Fruit fly (Drosophila melanogaster) whole organism, embryonic: ENCODE data around the gene Grip84.

ENCODE experiments used
- Abd-B ChIP-seq: fragments of 200-800 bp; sonication (Bioruptor generic); optimal IDR thresholded peaks from 2 replicates; lab custom pipeline; 2018; ENCODE audit warnings: missing biosample characterization, mild to moderate bottlenecking, missing genetic modification characterization, moderate library complexity
- Aef1 ChIP-seq: fragments of 200-800 bp; sonication (Bioruptor generic); IDR thresholded peaks from 3 replicates; pipeline ENCODE4 v1.3.6; 2022; ENCODE audit warnings: missing biosample characterization, missing genetic modification characterization
- Atf-2 ChIP-seq: fragments of 200-800 bp; sonication (Bioruptor generic); optimal IDR thresholded peaks from 2 replicates; lab custom pipeline; 2016; ENCODE audit warnings: missing biosample characterization, missing genetic modification characterization
- CG10366 ChIP-seq: fragments of 200-800 bp; sonication (Bioruptor generic); IDR thresholded peaks from 2 replicates; pipeline ENCODE4 v1.3.6; 2022; ENCODE audit warnings: missing biosample characterization, missing genetic modification characterization
- CG10565 ChIP-seq: fragments of 200-800 bp; sonication (Bioruptor generic); optimal IDR thresholded peaks from 3 replicates; lab custom pipeline; 2016; ENCODE audit warnings: missing biosample characterization, mild to moderate bottlenecking, missing genetic modification characterization
- CG11093 ChIP-seq: fragments of 200-800 bp; sonication (Bioruptor generic); IDR thresholded peaks from 3 replicates; pipeline ENCODE4 v1.3.6; 2022; ENCODE audit warnings: missing biosample characterization, missing genetic modification characterization
- CG12104 ChIP-seq: fragments of 200-800 bp; sonication (Bioruptor generic); optimal IDR thresholded peaks from 3 replicates; lab custom pipeline; 2016; ENCODE audit warnings: missing biosample characterization, missing genetic modification characterization
- CG14441 ChIP-seq: fragments of 200-800 bp; sonication (Bioruptor generic); IDR thresholded peaks from 2 replicates; pipeline ENCODE4 v1.3.6; 2022; ENCODE audit warnings: missing biosample characterization, missing genetic modification characterization
- CG14667 ChIP-seq: fragments of 200-800 bp; sonication (Bioruptor generic); IDR thresholded peaks from 2 replicates; pipeline ENCODE4 v1.3.6; 2022; ENCODE audit warnings: missing biosample characterization, missing genetic modification characterization
- CG1529 ChIP-seq: fragments of 200-800 bp; sonication (Bioruptor generic); optimal IDR thresholded peaks from 3 replicates; lab custom pipeline; 2018; ENCODE audit warnings: missing biosample characterization, missing genetic modification characterization
- CG1647 ChIP-seq: fragments of 200-800 bp; sonication (Bioruptor generic); optimal IDR thresholded peaks from 3 replicates; lab custom pipeline; 2016; ENCODE audit warnings: missing biosample characterization, missing genetic modification characterization
- CG16863 ChIP-seq: fragments of 200-800 bp; sonication (Bioruptor generic); optimal IDR thresholded peaks from 3 replicates; lab custom pipeline; 2016; ENCODE audit warnings: missing biosample characterization, missing genetic modification characterization
- CG17568 ChIP-seq: fragments of 200-800 bp; sonication (Bioruptor generic); optimal IDR thresholded peaks from 2 replicates; lab custom pipeline; 2018; ENCODE audit warnings: missing biosample characterization, mild to moderate bottlenecking, missing genetic modification characterization, moderate library complexity
- CG2199 ChIP-seq: fragments of 200-800 bp; sonication (Bioruptor generic); IDR thresholded peaks from 3 replicates; pipeline ENCODE4 v1.3.6; 2022; ENCODE audit warnings: missing biosample characterization, missing genetic modification characterization
- CG31441 ChIP-seq: fragments of 200-800 bp; sonication (Bioruptor generic); IDR thresholded peaks from 2 replicates; pipeline ENCODE4 v1.3.6; 2022; ENCODE audit warnings: missing biosample characterization, missing genetic modification characterization
- CG33557 ChIP-seq: fragments of 200-800 bp; sonication (Bioruptor generic); optimal IDR thresholded peaks from 2 replicates; lab custom pipeline; 2019; ENCODE audit warnings: missing biosample characterization, mild to moderate bottlenecking, missing genetic modification characterization, moderate library complexity
- CG4404 ChIP-seq: fragments of 200-800 bp; sonication (Bioruptor generic); IDR thresholded peaks from 2 replicates; pipeline ENCODE4 v1.3.6; 2022; ENCODE audit warnings: missing biosample characterization, missing genetic modification characterization
- CG4617 ChIP-seq: fragments of 200-800 bp; sonication (Bioruptor generic); optimal IDR thresholded peaks from 3 replicates; lab custom pipeline; 2016; ENCODE audit warnings: missing biosample characterization, missing genetic modification characterization, borderline replicate concordance
- CG6813 ChIP-seq: fragments of 200-800 bp; sonication (Bioruptor generic); optimal IDR thresholded peaks from 2 replicates; lab custom pipeline; 2017; ENCODE audit warnings: missing biosample characterization, missing genetic modification characterization, mild to moderate bottlenecking, moderate library complexity, missing genetic modification reagents
- CG7928 ChIP-seq: fragments of 200-800 bp; sonication (Bioruptor generic); optimal IDR thresholded peaks from 2 replicates; lab custom pipeline; 2017; ENCODE audit warnings: missing biosample characterization, mild to moderate bottlenecking, missing genetic modification characterization
- CG8290 ChIP-seq, 3 experiments: fragments of 200-800 bp; sonication (Bioruptor generic); optimal IDR thresholded peaks; 2 replicates each; lab custom pipeline; 2016 to 2019; ENCODE audit warnings: missing biosample characterization in 3 of 3, missing genetic modification characterization in 3 of 3, mild to moderate bottlenecking in 2 of 3, moderate library complexity in 1 of 3
- CG8924 ChIP-seq: fragments of 200-800 bp; optimal IDR thresholded peaks from 3 replicates; lab custom pipeline; 2019; ENCODE audit warnings: missing biosample characterization, mild to moderate bottlenecking, missing genetic modification characterization, moderate library complexity
- Dip2 ChIP-seq: fragments of 200-800 bp; sonication (Bioruptor generic); IDR thresholded peaks from 2 replicates; pipeline ENCODE4 v1.3.6; 2022; ENCODE audit warnings: missing biosample characterization, missing genetic modification characterization
- Dip3 ChIP-seq: fragments of 200-800 bp; sonication (Bioruptor generic); optimal IDR thresholded peaks from 3 replicates; lab custom pipeline; 2016; ENCODE audit warnings: missing biosample characterization, missing genetic modification characterization
- Doc2 ChIP-seq: fragments of 200-800 bp; sonication (Bioruptor generic); IDR thresholded peaks from 2 replicates; pipeline ENCODE4 v1.3.6; 2022; ENCODE audit warnings: missing biosample characterization, missing genetic modification characterization
- E2f1 ChIP-seq: fragments of 200-800 bp; sonication (Bioruptor generic); IDR thresholded peaks from 2 replicates; pipeline ENCODE4 v1.3.6; 2022; ENCODE audit warnings: missing biosample characterization, missing genetic modification characterization
- E2f2 ChIP-seq: fragments of 200-800 bp; sonication (Bioruptor generic); IDR thresholded peaks from 2 replicates; pipeline ENCODE4 v1.3.6; 2022; ENCODE audit warnings: missing biosample characterization, missing genetic modification characterization
- Hr51 ChIP-seq, 2 experiments: fragments of 200-800 bp; sonication (Bioruptor generic); optimal IDR thresholded peaks; 2 replicates in 1 of 2; 3 replicates in 1 of 2; lab custom pipeline; 2016 to 2018; ENCODE audit warnings: missing biosample characterization in 2 of 2, missing genetic modification characterization in 2 of 2, mild to moderate bottlenecking in 1 of 2, moderate library complexity in 1 of 2
- Max ChIP-seq: fragments of 200-800 bp; sonication (Bioruptor generic); optimal IDR thresholded peaks from 2 replicates; lab custom pipeline; 2016; ENCODE audit warnings: missing biosample characterization, mild to moderate bottlenecking, missing genetic modification characterization
- NfI ChIP-seq: fragments of 200-800 bp; sonication (Bioruptor generic); optimal IDR thresholded peaks from 3 replicates; lab custom pipeline; 2018; ENCODE audit warnings: missing biosample characterization, mild to moderate bottlenecking, missing genetic modification characterization, moderate library complexity
- Rx ChIP-seq: fragments of 200-800 bp; sonication (Bioruptor generic); IDR thresholded peaks from 2 replicates; pipeline ENCODE4 v1.3.6; 2022; ENCODE audit warnings: missing biosample characterization, missing genetic modification characterization
- Scr ChIP-seq: fragments of 200-800 bp; sonication (Bioruptor generic); IDR thresholded peaks from 2 replicates; pipeline ENCODE4 v1.3.6; 2022; ENCODE audit warnings: missing biosample characterization, missing genetic modification characterization; ENCODE audit not compliant: partially characterized antibody
- ab ChIP-seq: fragments of 200-800 bp; sonication (Bioruptor generic); optimal IDR thresholded peaks from 2 replicates; lab custom pipeline; 2016; ENCODE audit warnings: missing biosample characterization, missing genetic modification characterization
- bcd ChIP-seq: fragments of 200-800 bp; sonication (Bioruptor generic); optimal IDR thresholded peaks from 2 replicates; lab custom pipeline; 2017; ENCODE audit warnings: missing biosample characterization, mild to moderate bottlenecking, missing genetic modification characterization
- br ChIP-seq: fragments of >200 bp; optimal IDR thresholded peaks from 2 replicates; lab custom pipeline; 2017
- cato ChIP-seq: fragments of 200-800 bp; sonication (Bioruptor generic); optimal IDR thresholded peaks from 2 replicates; lab custom pipeline; 2016; ENCODE audit warnings: missing biosample characterization, missing genetic modification characterization, borderline replicate concordance
- cwo ChIP-seq: fragments of 200-800 bp; sonication (Bioruptor generic); optimal IDR thresholded peaks from 3 replicates; lab custom pipeline; 2017; ENCODE audit warnings: missing biosample characterization, missing genetic modification characterization, mild to moderate bottlenecking, moderate library complexity, missing genetic modification reagents
- danr ChIP-seq: fragments of 200-800 bp; sonication (Bioruptor generic); IDR thresholded peaks from 2 replicates; pipeline ENCODE4 v1.3.6; 2022; ENCODE audit warnings: missing biosample characterization, missing genetic modification characterization
- dysf ChIP-seq: fragments of 200-800 bp; sonication (Bioruptor generic); IDR thresholded peaks from 3 replicates; pipeline ENCODE4 v1.3.6; 2022; ENCODE audit warnings: missing biosample characterization, missing genetic modification characterization
- fd64A ChIP-seq: fragments of 200-800 bp; sonication (Bioruptor generic); optimal IDR thresholded peaks from 3 replicates; lab custom pipeline; 2018; ENCODE audit warnings: missing biosample characterization, mild to moderate bottlenecking, missing genetic modification characterization
- fru ChIP-seq: fragments of >200 bp; optimal IDR thresholded peaks from 2 replicates; lab custom pipeline; 2017
- gfzf ChIP-seq: fragments of 200-800 bp; sonication (Bioruptor generic); optimal IDR thresholded peaks from 2 replicates; lab custom pipeline; 2016; ENCODE audit warnings: missing biosample characterization, mild to moderate bottlenecking, missing genetic modification characterization, moderate library complexity
- her ChIP-seq: fragments of 200-800 bp; sonication (Bioruptor generic); optimal IDR thresholded peaks from 2 replicates; lab custom pipeline; 2016; ENCODE audit warnings: missing biosample characterization, missing genetic modification characterization
- pfk ChIP-seq: fragments of 200-800 bp; sonication (Bioruptor generic); optimal IDR thresholded peaks from 2 replicates; lab custom pipeline; 2018; ENCODE audit warnings: missing biosample characterization, mild to moderate bottlenecking, missing genetic modification characterization, moderate library complexity
- ranshi ChIP-seq: fragments of 200-800 bp; sonication (Bioruptor generic); IDR thresholded peaks from 2 replicates; pipeline ENCODE4 v1.3.6; 2022; ENCODE audit warnings: missing biosample characterization, missing genetic modification characterization
- schlank ChIP-seq: fragments of 200-800 bp; sonication (Bioruptor generic); optimal IDR thresholded peaks from 2 replicates; lab custom pipeline; 2018; ENCODE audit warnings: missing biosample characterization, mild to moderate bottlenecking, missing genetic modification characterization
- sim ChIP-seq: fragments of 200-800 bp; sonication (Bioruptor generic); IDR thresholded peaks from 2 replicates; pipeline ENCODE4 v1.3.6; 2022; ENCODE audit warnings: missing biosample characterization, missing genetic modification characterization
- sima ChIP-seq: fragments of 200-800 bp; sonication (Bioruptor generic); optimal IDR thresholded peaks from 2 replicates; lab custom pipeline; 2016; ENCODE audit warnings: missing biosample characterization, missing genetic modification characterization
- sna ChIP-seq: fragments of 200-800 bp; sonication (Bioruptor generic); IDR thresholded peaks from 2 replicates; pipeline ENCODE4 v1.3.6; 2022; ENCODE audit warnings: missing biosample characterization, missing genetic modification characterization; ENCODE audit not compliant: partially characterized antibody
- ssp ChIP-seq: fragments of 200-800 bp; sonication (Bioruptor generic); IDR thresholded peaks from 2 replicates; pipeline ENCODE4 v1.3.6; 2022; ENCODE audit warnings: missing biosample characterization, missing genetic modification characterization
- tna ChIP-seq: fragments of 200-800 bp; sonication (Bioruptor generic); IDR thresholded peaks from 2 replicates; pipeline ENCODE4 v1.3.6; 2022; ENCODE audit warnings: missing biosample characterization, missing genetic modification characterization; ENCODE audit not compliant: partially characterized antibody
- usp ChIP-seq: fragments of >200 bp; optimal IDR thresholded peaks from 2 replicates; lab custom pipeline; 2017; ENCODE audit warnings: missing biosample characterization, missing genetic modification characterization

The Grip84 gene

dm6 chrX:19608042-19608609 is 42.6 kb upstream of the Grip84 start (continued):
- TF ChIP-seq Aef1 (GFP tag; lab: Robert Waterston, UW): no peak
- TF ChIP-seq bcd (GFP tag; lab: Kevin White, UChicago): no peak
- no peak for TF ChIP-seq CG4404
- TF ChIP-seq CG11093 (GFP tag; lab: Robert Waterston, UW): no peak
- no peak for TF ChIP-seq Dip2 (GFP tag; lab: Robert Waterston, UW)
- no peak for TF ChIP-seq Rx (GFP tag; lab: Robert Waterston, UW)
- TF ChIP-seq Dip3 (GFP tag; lab: Kevin White, UChicago): no peak
- TF ChIP-seq fd64A (GFP tag; lab: Kevin White, UChicago): no peak
- TF ChIP-seq E2f2 (GFP tag; lab: Robert Waterston, UW): peak; percentile 35; the same call in 1 of the 2 replicates
- TF ChIP-seq Atf-2: no peak
- no peak for TF ChIP-seq NfI (GFP tag; lab: Kevin White, UChicago)
- no peak for TF ChIP-seq usp (GFP tag; lab: Kevin White, UChicago)
- no peak for TF ChIP-seq E2f1 (GFP tag; lab: Robert Waterston, UW)
- no peak for TF ChIP-seq sim (GFP tag; lab: Robert Waterston, UW)
- no peak for TF ChIP-seq Abd-B
- TF ChIP-seq CG4617 (GFP tag; lab: Kevin White, UChicago): no peak
- no peak for TF ChIP-seq CG17568 (GFP tag; lab: Kevin White, UChicago)
- TF ChIP-seq tna (GFP tag; lab: Robert Waterston, UW): no peak
- no peak for TF ChIP-seq fru (lab: Kevin White, UChicago)
- no peak for TF ChIP-seq Doc2 (GFP tag; lab: Robert Waterston, UW)
- no peak for TF ChIP-seq CG16863 (GFP tag; lab: Kevin White, UChicago)
- no peak for TF ChIP-seq br (lab: Kevin White, UChicago)
- TF ChIP-seq Scr (GFP tag; lab: Robert Waterston, UW): peak; percentile 49; the same call in 1 of the 2 replicates
- TF ChIP-seq danr (GFP tag; lab: Robert Waterston, UW): no peak
- TF ChIP-seq CG14441 (GFP tag; lab: Robert Waterston, UW): no peak
- no peak for TF ChIP-seq sna
- no peak for TF ChIP-seq cato
- no peak for TF ChIP-seq ranshi (GFP tag; lab: Robert Waterston, UW)
- no peak for TF ChIP-seq CG8290 (GFP tag; optimal IDR thresholded peaks at IDR 0.05; lab: Kevin White, UChicago)
- TF ChIP-seq CG8290 (tag; optimal IDR thresholded peaks at IDR 0.05; lab: Kevin White, UChicago): peak in 1 of 2 experiments; percentile 19
- no peak for TF ChIP-seq CG10565 (GFP tag; lab: Kevin White, UChicago)
- no peak for TF ChIP-seq CG2199 (GFP tag; lab: Robert Waterston, UW)
- no peak for TF ChIP-seq gfzf (GFP tag; lab: Kevin White, UChicago)
- peak; percentile 50 for TF ChIP-seq CG6813 (GFP tag; lab: Kevin White, UChicago)
- TF ChIP-seq ssp (GFP tag; lab: Robert Waterston, UW): no peak
- TF ChIP-seq CG31441: no peak
- no peak for TF ChIP-seq schlank
- TF ChIP-seq CG12104 (GFP tag; lab: Kevin White, UChicago): no peak
- no peak for TF ChIP-seq her (GFP tag; lab: Kevin White, UChicago)
- no peak for TF ChIP-seq CG1647 (GFP tag; lab: Kevin White, UChicago)
- no peak for TF ChIP-seq Hr51 (GFP tag; optimal IDR thresholded peaks at IDR 0.05; lab: Kevin White, UChicago)
- no peak for TF ChIP-seq Max (GFP tag; lab: Kevin White, UChicago)
- TF ChIP-seq CG8924 (tag; lab: Kevin White, UChicago): peak; percentile 21
- TF ChIP-seq ab (GFP tag; lab: Kevin White, UChicago): no peak
- TF ChIP-seq pfk (GFP tag; lab: Kevin White, UChicago): peak; percentile 16
- TF ChIP-seq sima (GFP tag; lab: Kevin White, UChicago): no peak
- no peak for TF ChIP-seq CG7928 (GFP tag; lab: Kevin White, UChicago)
- no peak for TF ChIP-seq CG14667 (GFP tag; lab: Robert Waterston, UW)
- peak; percentile 93 for TF ChIP-seq cwo (GFP tag; lab: Kevin White, UChicago)
- TF ChIP-seq CG1529 (GFP tag; lab: Kevin White, UChicago): no peak
- TF ChIP-seq CG33557 (GFP tag; lab: Kevin White, UChicago): no peak
- TF ChIP-seq CG10366: no peak
- TF ChIP-seq dysf (GFP tag; lab: Robert Waterston, UW): no peak
